Worm (Caenorhabditis elegans) whole organism, L2 larva: ENCODE measurements around the gene mbk-2.
A peak's percentile ranks its signal among the peaks of the same experiment; 100 is the strongest.

Experiments used
- C34F6.9 ChIP-seq: fragments of 150-350 bp; optimal IDR thresholded peaks from 2 replicates; lab custom pipeline; 2014; ENCODE audit warnings: missing biosample characterization, missing genetic modification characterization
- alr-1 ChIP-seq: fragments of 150-350 bp; optimal IDR thresholded peaks from 2 replicates; lab custom pipeline; 2014; ENCODE audit warnings: missing biosample characterization, missing genetic modification characterization
- aly-2 ChIP-seq: fragments of 150-350 bp; optimal IDR thresholded peaks from 2 replicates; lab custom pipeline; 2014; ENCODE audit warnings: missing biosample characterization, missing genetic modification characterization
- ama-1 ChIP-seq: fragments of 150-350 bp; optimal IDR thresholded peaks from 2 replicates; lab custom pipeline; 2018; ENCODE audit warnings: inconsistent platforms
- blmp-1 ChIP-seq: sonication (generic microtip); optimal IDR thresholded peaks from 2 replicates; lab custom pipeline; 2017; ENCODE audit warnings: missing genetic modification characterization, mild to moderate bottlenecking, missing compliant biosample characterization, antibody characterized with exemption, moderate library complexity; ENCODE audit not compliant: insufficient read depth
- ceh-16 ChIP-seq: fragments of 150-350 bp; optimal IDR thresholded peaks from 2 replicates; lab custom pipeline; 2014; ENCODE audit warnings: missing biosample characterization, missing genetic modification characterization
- crh-2 ChIP-seq: sonication (generic microtip); optimal IDR thresholded peaks from 2 replicates; lab custom pipeline; 2017; ENCODE audit warnings: missing biosample characterization, missing genetic modification characterization
- dmd-4 ChIP-seq: sonication (generic microtip); optimal IDR thresholded peaks from 2 replicates; lab custom pipeline; 2017; ENCODE audit warnings: missing biosample characterization, missing genetic modification characterization
- egl-27 ChIP-seq: sonication (generic microtip); optimal IDR thresholded peaks from 3 replicates; lab custom pipeline; 2017; ENCODE audit warnings: missing biosample characterization, missing genetic modification reagents, missing genetic modification characterization
- elt-3 ChIP-seq: sonication (generic microtip); optimal IDR thresholded peaks from 2 replicates; lab custom pipeline; 2017; ENCODE audit warnings: missing biosample characterization, missing genetic modification characterization
- fos-1 ChIP-seq: fragments of 150-350 bp; optimal IDR thresholded peaks from 2 replicates; lab custom pipeline; 2014; ENCODE audit warnings: missing biosample characterization, missing genetic modification characterization
- gmeb-1 ChIP-seq: fragments of 150-350 bp; optimal IDR thresholded peaks from 2 replicates; lab custom pipeline; 2014; ENCODE audit warnings: missing biosample characterization, missing genetic modification characterization
- lin-11 ChIP-seq: fragments of 150-350 bp; sonication (generic microtip); optimal IDR thresholded peaks from 2 replicates; lab custom pipeline; 2014; ENCODE audit warnings: missing biosample characterization, missing genetic modification characterization, inconsistent platforms, mixed read lengths
- lin-13 ChIP-seq: fragments of 150-350 bp; optimal IDR thresholded peaks from 2 replicates; lab custom pipeline; 2014; ENCODE audit warnings: missing biosample characterization, missing genetic modification reagents, missing genetic modification characterization
- mab-5 ChIP-seq: fragments of 150-350 bp; optimal IDR thresholded peaks from 2 replicates; lab custom pipeline; 2014; ENCODE audit warnings: missing biosample characterization, missing genetic modification characterization
- mbf-1 ChIP-seq: sonication (generic microtip); optimal IDR thresholded peaks from 2 replicates; lab custom pipeline; 2017; ENCODE audit warnings: missing biosample characterization, missing genetic modification characterization
- mdl-1 ChIP-seq, 2 experiments: fragments of 150-350 bp in 1 of 2; sonication (generic microtip) in 1 of 2; optimal IDR thresholded peaks; 2 replicates each; lab custom pipeline; 2017; ENCODE audit warnings: missing biosample characterization in 2 of 2, missing genetic modification characterization in 2 of 2
- nhr-10 ChIP-seq: sonication (generic microtip); optimal IDR thresholded peaks from 2 replicates; lab custom pipeline; 2017; ENCODE audit warnings: missing biosample characterization, missing genetic modification characterization
- nhr-12 ChIP-seq: fragments of 150-350 bp; optimal IDR thresholded peaks from 2 replicates; lab custom pipeline; 2014; ENCODE audit warnings: missing biosample characterization, missing genetic modification characterization
- nhr-129 ChIP-seq: fragments of 150-350 bp; optimal IDR thresholded peaks from 2 replicates; lab custom pipeline; 2014; ENCODE audit warnings: missing biosample characterization, missing genetic modification characterization
- nhr-21 ChIP-seq: fragments of 150-350 bp; optimal IDR thresholded peaks from 2 replicates; lab custom pipeline; 2014; ENCODE audit warnings: missing biosample characterization, missing genetic modification characterization
- nhr-23 ChIP-seq: fragments of 150-350 bp; optimal IDR thresholded peaks from 2 replicates; lab custom pipeline; 2014; ENCODE audit warnings: missing biosample characterization, missing genetic modification reagents, missing genetic modification characterization
- nhr-237 ChIP-seq: fragments of 150-350 bp; optimal IDR thresholded peaks from 2 replicates; lab custom pipeline; 2014; ENCODE audit warnings: missing biosample characterization, missing genetic modification characterization
- nhr-25 ChIP-seq: fragments of 150-350 bp; sonication (generic microtip); optimal IDR thresholded peaks from 3 replicates; lab custom pipeline; 2014; ENCODE audit warnings: missing biosample characterization, missing genetic modification characterization
- nhr-77 ChIP-seq: fragments of 150-350 bp; optimal IDR thresholded peaks from 2 replicates; lab custom pipeline; 2014; ENCODE audit warnings: missing biosample characterization, missing genetic modification characterization
- sem-4 ChIP-seq: fragments of 150-350 bp; optimal IDR thresholded peaks from 2 replicates; lab custom pipeline; 2014; ENCODE audit warnings: missing biosample characterization, missing genetic modification reagents, missing genetic modification characterization
- sma-3 ChIP-seq: sonication (generic microtip); optimal IDR thresholded peaks from 2 replicates; lab custom pipeline; 2016; ENCODE audit warnings: missing genetic modification reagents, missing genetic modification characterization, missing compliant biosample characterization
- sma-9 ChIP-seq, 2 experiments: fragments of 150-350 bp in 1 of 2; sonication (generic microtip) in 1 of 2; optimal IDR thresholded peaks; 2 replicates each; lab custom pipeline; 2014 to 2016; ENCODE audit warnings: missing genetic modification characterization in 2 of 2, mild to moderate bottlenecking in 1 of 2, missing biosample characterization in 1 of 2, missing compliant biosample characterization in 1 of 2, missing genetic modification reagents in 1 of 2, moderate library complexity in 1 of 2
- snpc-4 ChIP-seq: fragments of 150-350 bp; optimal IDR thresholded peaks from 2 replicates; lab custom pipeline; 2014; ENCODE audit warnings: missing biosample characterization, missing genetic modification characterization
- unc-39 ChIP-seq: fragments of 150-350 bp; optimal IDR thresholded peaks from 2 replicates; lab custom pipeline; 2014; ENCODE audit warnings: missing biosample characterization, missing genetic modification characterization
- unc-55 ChIP-seq: fragments of 150-350 bp; sonication (generic microtip); optimal IDR thresholded peaks from 3 replicates; lab custom pipeline; 2014; ENCODE audit warnings: missing biosample characterization, missing genetic modification reagents, missing genetic modification characterization
- unc-62 ChIP-seq: fragments of 150-350 bp; optimal IDR thresholded peaks from 2 replicates; lab custom pipeline; 2014; ENCODE audit warnings: missing biosample characterization, missing genetic modification reagents, missing genetic modification characterization
- zag-1 ChIP-seq: fragments of 150-350 bp; optimal IDR thresholded peaks from 2 replicates; lab custom pipeline; 2014; ENCODE audit warnings: missing biosample characterization, missing genetic modification characterization
- ztf-1 ChIP-seq: fragments of 200-800 bp; sonication (Bioruptor generic); conservative IDR thresholded peaks from 2 replicates; pipeline ENCODE4 v1.3.6; 2022; ENCODE audit warnings: missing genetic modification characterization, missing compliant biosample characterization
- ztf-11 ChIP-seq: sonication (generic microtip); optimal IDR thresholded peaks from 2 replicates; lab custom pipeline; 2017; ENCODE audit warnings: missing biosample characterization, missing genetic modification characterization

Gene mbk-2

DNA sequence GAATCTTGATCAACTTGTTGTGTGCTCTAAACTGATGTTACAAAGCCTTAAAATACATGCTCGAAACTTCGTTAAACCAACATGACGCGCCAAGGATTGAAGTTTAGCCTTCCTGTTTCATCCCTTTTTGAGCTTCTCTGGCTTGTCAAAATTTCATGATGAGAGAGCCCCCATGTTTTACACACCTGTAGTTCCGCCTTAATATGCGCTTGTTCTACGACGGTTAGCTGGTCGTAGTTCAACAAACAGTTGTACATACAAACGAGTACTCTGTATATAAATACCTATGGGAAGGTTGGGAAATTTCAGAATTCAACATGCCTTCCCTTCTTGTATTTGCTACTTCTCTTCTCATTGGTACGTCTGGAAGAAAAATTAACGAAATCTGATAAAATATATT, 59.5 kb downstream of the mbk-2 start, which contains the start of gene scl-6:
Gene scl-6, plus strand, starts transcription at position 301 of the 400 bp plus-strand sequence.
- TF ChIP-seq gmeb-1 (tag; lab: Kevin White, UChicago) (no peak), ama-1 (lab: Kevin White, UChicago) (no peak), mdl-1 (tag; optimal IDR thresholded peaks at IDR 0.05; lab: Kevin White, UChicago) (no peak), mab-5 (tag; lab: Kevin White, UChicago) (no peak), snpc-4 (tag; lab: Kevin White, UChicago) (no peak), fos-1 (tag; lab: Kevin White, UChicago) (no peak)

DNA sequence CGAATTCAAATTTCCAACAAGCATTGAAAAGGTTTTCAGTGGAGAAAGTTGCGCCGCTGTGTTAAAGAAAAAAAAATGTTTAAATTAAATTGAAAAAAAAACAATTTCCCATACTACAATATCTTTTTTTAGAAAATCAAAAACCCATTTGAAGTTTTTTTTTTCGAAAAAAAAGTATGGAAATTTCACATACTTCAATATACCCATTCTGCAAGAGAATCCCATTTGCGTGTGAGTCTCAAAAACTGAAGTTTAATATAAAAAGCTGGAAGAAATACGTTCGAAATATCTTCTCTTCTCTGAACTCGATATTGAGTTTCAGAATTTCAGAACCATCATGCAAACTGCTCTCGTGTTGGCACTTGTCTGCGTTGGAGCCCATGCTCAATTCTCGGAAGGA, 61.2 kb downstream of the mbk-2 start, which contains the start of gene scl-7:
Gene scl-7, plus strand, starts transcription at position 301 of the 400 bp plus-strand sequence.
- TF ChIP-seq nhr-77 (tag; lab: Kevin White, UChicago) (no peak), ceh-16 (no peak), ztf-11 (tag; lab: Kevin White, UChicago) (no peak), unc-55 (GFP tag; lab: Kevin White, UChicago) (no peak), elt-3 (no peak), nhr-12 (tag; lab: Kevin White, UChicago) (no peak), unc-39 (tag; lab: Kevin White, UChicago) (no peak), egl-27 (tag; lab: Kevin White, UChicago) (no peak), mbf-1 (no peak), unc-62 (GFP tag; lab: Kevin White, UChicago) (no peak), crh-2 (tag; lab: Kevin White, UChicago) (no peak), fos-1 (tag; lab: Kevin White, UChicago) (no peak), snpc-4 (tag; lab: Kevin White, UChicago) (no peak), nhr-10 (tag; lab: Kevin White, UChicago) (no peak), aly-2 (tag; lab: Kevin White, UChicago) (no peak), ztf-1 (GFP tag; lab: Robert Waterston, UW) (no peak), zag-1 (tag; lab: Kevin White, UChicago) (no peak), mab-5 (tag; lab: Kevin White, UChicago) (no peak), C34F6.9 (no peak)

ce11 chrIV:13071445-13071844, 62.5 kb downstream of the mbk-2 start, which contains the start of gene scl-8:
Gene scl-8 (plus strand): TSS chrIV:13071745.
- TF ChIP-seq zag-1 (tag; lab: Kevin White, UChicago) (no peak), dmd-4 (tag; lab: Kevin White, UChicago) (no peak), ztf-11 (tag; lab: Kevin White, UChicago) (no peak), nhr-77 (tag; lab: Kevin White, UChicago) (no peak), unc-62 (GFP tag; lab: Kevin White, UChicago) (no peak), sma-9 (GFP tag; optimal IDR thresholded peaks at IDR 0.05; lab: Kevin White, UChicago) (no peak), sma-9 (tag; optimal IDR thresholded peaks at IDR 0.05; lab: Kevin White, UChicago) (no peak), nhr-23 (tag; lab: Kevin White, UChicago) (no peak), gmeb-1 (tag; lab: Kevin White, UChicago) (no peak)

DNA sequence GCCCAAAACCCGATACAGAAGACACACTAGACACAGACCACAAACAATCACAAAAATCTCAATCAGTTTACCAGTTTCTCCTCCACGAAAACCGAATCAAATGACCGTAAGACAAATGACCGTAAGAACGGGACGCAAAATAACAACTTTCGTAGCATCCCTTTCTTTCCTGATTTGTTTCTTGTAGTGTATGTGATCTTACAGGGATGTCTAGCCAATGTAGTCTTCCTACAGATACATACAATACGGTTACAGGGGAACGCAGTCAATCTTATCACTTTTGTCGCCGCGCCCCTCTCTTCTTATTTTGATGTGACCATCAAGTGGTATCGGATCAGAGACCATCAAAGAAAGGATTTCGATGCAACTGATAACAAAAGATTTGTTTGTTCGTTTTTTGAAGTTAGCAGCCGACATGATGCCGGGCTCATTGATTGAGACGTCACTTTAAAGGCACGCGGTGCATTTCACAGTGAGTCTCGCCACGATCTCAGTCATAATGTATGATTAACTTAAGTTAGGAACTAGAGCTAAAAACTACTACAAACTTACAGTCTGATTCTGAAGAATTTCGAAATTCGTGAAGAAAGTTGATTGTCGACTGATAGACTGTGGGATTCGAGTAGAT, 66.8 kb downstream of the mbk-2 start:
- TF ChIP-seq sma-9 (GFP tag; optimal IDR thresholded peaks at IDR 0.05; lab: Kevin White, UChicago) (peak; percentile 78), sma-9 (tag; optimal IDR thresholded peaks at IDR 0.05; lab: Kevin White, UChicago) (no peak), ztf-1 (GFP tag; lab: Robert Waterston, UW) (no peak), fos-1 (tag; lab: Kevin White, UChicago) (peak; percentile 30), sma-3 (GFP tag; lab: Kevin White, UChicago) (peak; percentile 57), gmeb-1 (tag; lab: Kevin White, UChicago) (peak; percentile 6), nhr-25 (tag; lab: Kevin White, UChicago) (peak; percentile 26), lin-13 (no peak), blmp-1 (tag; lab: Kevin White, UChicago) (peak; percentile 33), nhr-129 (tag; lab: Kevin White, UChicago) (peak; percentile 80), nhr-21 (peak; percentile 48)

- TF ChIP-seq sma-3 (GFP tag; lab: Kevin White, UChicago): no peak
- TF ChIP-seq unc-55 (GFP tag; lab: Kevin White, UChicago): no peak
- no peak for TF ChIP-seq sem-4 (tag; lab: Kevin White, UChicago)
- no peak for TF ChIP-seq dmd-4 (tag; lab: Kevin White, UChicago)
- no peak for TF ChIP-seq nhr-21
- TF ChIP-seq nhr-12 (tag; lab: Kevin White, UChicago): no peak
- TF ChIP-seq unc-62 (GFP tag; lab: Kevin White, UChicago): no peak
- no peak for TF ChIP-seq alr-1 (tag; lab: Kevin White, UChicago)
- TF ChIP-seq lin-11 (tag; lab: Kevin White, UChicago): no peak
- no peak for TF ChIP-seq nhr-237 (tag; lab: Kevin White, UChicago)
- TF ChIP-seq snpc-4 (tag; lab: Kevin White, UChicago): no peak
- TF ChIP-seq nhr-25 (tag; lab: Kevin White, UChicago): no peak
Observed at ce11 chrIV:13076620-13077019, 67.7 kb downstream of the mbk-2 start, which contains the start of gene C39E9.7. Gene C39E9.7 (minus strand): TSS chrIV:13076720.
